Worm (Caenorhabditis elegans) whole organism, young adult: ENCODE measurements around the gene fbxb-75.

Experiments
- F22D6.2 ChIP-seq: sonication (generic microtip); optimal IDR thresholded peaks from 2 replicates; lab custom pipeline; 2016; ENCODE audit warnings: mild to moderate bottlenecking, missing genetic modification characterization, missing compliant biosample characterization
- F52B5.7 ChIP-seq: sonication (generic microtip); optimal IDR thresholded peaks from 2 replicates; lab custom pipeline; 2016; ENCODE audit warnings: mild to moderate bottlenecking, missing genetic modification characterization, missing compliant biosample characterization
- F55B11.4 ChIP-seq: sonication (generic microtip); optimal IDR thresholded peaks from 2 replicates; lab custom pipeline; 2016; ENCODE audit warnings: missing compliant biosample characterization, missing genetic modification characterization, borderline replicate concordance; ENCODE audit not compliant: insufficient read depth
- F57A8.1 ChIP-seq: fragments of 200-800 bp; sonication (Bioruptor generic); optimal IDR thresholded peaks from 2 replicates; lab custom pipeline; 2018; ENCODE audit warnings: mild to moderate bottlenecking, missing genetic modification characterization, moderate library complexity, missing compliant biosample characterization
- T07F8.4 ChIP-seq: sonication (generic microtip); optimal IDR thresholded peaks from 2 replicates; lab custom pipeline; 2016; ENCODE audit warnings: mild to moderate bottlenecking, missing genetic modification characterization, moderate library complexity, missing compliant biosample characterization
- Y56A3A.18 ChIP-seq: fragments of 200-800 bp; sonication (Bioruptor generic); IDR thresholded peaks from 2 replicates; pipeline ENCODE4 v1.3.6; 2022; ENCODE audit warnings: missing genetic modification reagents, missing genetic modification characterization, missing compliant biosample characterization
- Y79H2A.3 ChIP-seq: fragments of 200-800 bp; sonication (Bioruptor generic); conservative IDR thresholded peaks from 2 replicates; pipeline ENCODE4 v1.3.6; 2022; ENCODE audit warnings: missing genetic modification reagents, missing genetic modification characterization, missing compliant biosample characterization
- Y95B8A.8 ChIP-seq: fragments of 200-800 bp; sonication (Bioruptor generic); IDR thresholded peaks from 2 replicates; pipeline ENCODE4 v1.3.6; 2022; ENCODE audit warnings: missing genetic modification reagents, missing genetic modification characterization, missing compliant biosample characterization
- ZK185.1 ChIP-seq: sonication (generic microtip); optimal IDR thresholded peaks from 2 replicates; lab custom pipeline; 2016; ENCODE audit warnings: mild to moderate bottlenecking, missing genetic modification characterization, missing compliant biosample characterization; ENCODE audit not compliant: poor library complexity, severe bottlenecking
- ama-1 ChIP-seq, 3 experiments: fragments of 150-350 bp in 1 of 3; sonication (generic microtip) in 2 of 3; optimal IDR thresholded peaks; 2 replicates each; lab custom pipeline; 2014 to 2018; ENCODE audit warnings: missing biosample characterization in 2 of 3, missing genetic modification characterization in 2 of 3, missing genetic modification reagents in 2 of 3
- atf-7 ChIP-seq: sonication (generic microtip); optimal IDR thresholded peaks from 2 replicates; lab custom pipeline; 2017; ENCODE audit warnings: mild to moderate bottlenecking, missing genetic modification characterization, missing compliant biosample characterization
- attf-3 ChIP-seq: fragments of 200-800 bp; sonication (Bioruptor generic); conservative IDR thresholded peaks from 2 replicates; pipeline ENCODE4 v1.3.6; 2022; ENCODE audit warnings: missing genetic modification reagents, missing genetic modification characterization, missing compliant biosample characterization
- bed-2 ChIP-seq: fragments of 200-800 bp; sonication (Bioruptor generic); IDR thresholded peaks from 2 replicates; pipeline ENCODE4 v1.3.6; 2022; ENCODE audit warnings: missing genetic modification reagents, missing genetic modification characterization, missing compliant biosample characterization
- ceh-100 ChIP-seq: fragments of 200-800 bp; sonication (Bioruptor generic); IDR thresholded peaks from 2 replicates; pipeline ENCODE4 v1.3.6; 2022; ENCODE audit warnings: missing genetic modification reagents, missing genetic modification characterization, missing compliant biosample characterization
- ceh-27 ChIP-seq: fragments of 200-800 bp; sonication (Bioruptor generic); optimal IDR thresholded peaks from 2 replicates; lab custom pipeline; 2018; ENCODE audit warnings: mild to moderate bottlenecking, missing genetic modification characterization, moderate library complexity, missing compliant biosample characterization
- ceh-79 ChIP-seq: sonication (generic microtip); optimal IDR thresholded peaks from 2 replicates; lab custom pipeline; 2017; ENCODE audit warnings: mild to moderate bottlenecking, missing genetic modification characterization, missing compliant biosample characterization
- chd-7 ChIP-seq: sonication (generic microtip); optimal IDR thresholded peaks from 2 replicates; lab custom pipeline; 2016; ENCODE audit warnings: mild to moderate bottlenecking, missing genetic modification characterization, moderate library complexity, missing compliant biosample characterization
- efl-1 ChIP-seq: fragments of 150-350 bp; optimal IDR thresholded peaks from 2 replicates; lab custom pipeline; 2014; ENCODE audit warnings: missing biosample characterization, missing genetic modification reagents, missing genetic modification characterization
- ekl-4 ChIP-seq: fragments of 200-800 bp; sonication (Bioruptor generic); IDR thresholded peaks from 2 replicates; pipeline ENCODE4 v1.3.6; 2022; ENCODE audit warnings: missing genetic modification reagents, missing genetic modification characterization, missing compliant biosample characterization
- hlh-12 ChIP-seq: sonication (generic microtip); optimal IDR thresholded peaks from 2 replicates; lab custom pipeline; 2016; ENCODE audit warnings: missing genetic modification characterization, missing compliant biosample characterization
- hlh-26 ChIP-seq: fragments of 200-800 bp; sonication (Bioruptor generic); conservative IDR thresholded peaks from 2 replicates; pipeline ENCODE4 v1.3.6; 2022; ENCODE audit warnings: missing genetic modification reagents, missing genetic modification characterization, missing compliant biosample characterization
- hmg-1.2 ChIP-seq: fragments of 200-800 bp; sonication (Bioruptor generic); IDR thresholded peaks from 2 replicates; pipeline ENCODE4 v1.3.6; 2022; ENCODE audit warnings: missing genetic modification reagents, missing genetic modification characterization, missing compliant biosample characterization
- hmg-20 ChIP-seq: fragments of 200-800 bp; sonication (Bioruptor generic); IDR thresholded peaks from 2 replicates; pipeline ENCODE4 v1.3.6; 2022; ENCODE audit warnings: missing genetic modification reagents, missing genetic modification characterization, missing compliant biosample characterization
- hsf-1 ChIP-seq: fragments of 200-800 bp; sonication (Bioruptor generic); IDR thresholded peaks from 2 replicates; pipeline ENCODE4 v1.3.6; 2022; ENCODE audit warnings: missing genetic modification reagents, missing genetic modification characterization, missing compliant biosample characterization
- let-607 ChIP-seq, 2 experiments: fragments of 200-800 bp in 1 of 2; sonication (Bioruptor generic) in 1 of 2; sonication (generic microtip) in 1 of 2; optimal IDR thresholded peaks; 2 replicates each; lab custom pipeline; 2016 to 2018; ENCODE audit warnings: mild to moderate bottlenecking in 2 of 2, missing compliant biosample characterization in 2 of 2, missing genetic modification characterization in 2 of 2, moderate library complexity in 2 of 2, missing genotype in 1 of 2
- lin-26 ChIP-seq: fragments of 200-800 bp; sonication (Bioruptor generic); IDR thresholded peaks from 2 replicates; pipeline ENCODE4 v1.3.6; 2022; ENCODE audit warnings: missing genetic modification reagents, missing genetic modification characterization, missing compliant biosample characterization
- lin-35 ChIP-seq, 3 experiments: fragments of 150-350 bp in 2 of 3; sonication (generic microtip) in 1 of 3; optimal IDR thresholded peaks; 2 replicates each; lab custom pipeline; 2014 to 2018; ENCODE audit warnings: missing biosample characterization in 3 of 3, missing genetic modification characterization in 3 of 3, missing genetic modification reagents in 3 of 3
- lin-54 ChIP-seq: fragments of 200-800 bp; sonication (Bioruptor generic); optimal IDR thresholded peaks from 2 replicates; lab custom pipeline; 2018; ENCODE audit warnings: mild to moderate bottlenecking, missing genetic modification characterization, missing compliant biosample characterization
- lsl-1 ChIP-seq: fragments of 200-800 bp; sonication (Bioruptor generic); optimal IDR thresholded peaks from 2 replicates; lab custom pipeline; 2018; ENCODE audit warnings: mild to moderate bottlenecking, missing genetic modification characterization, moderate library complexity, missing compliant biosample characterization
- lsy-27 ChIP-seq: sonication (generic microtip); optimal IDR thresholded peaks from 2 replicates; lab custom pipeline; 2017; ENCODE audit warnings: missing genetic modification characterization, mild to moderate bottlenecking, missing compliant biosample characterization, antibody characterized with exemption, missing genotype, borderline replicate concordance; ENCODE audit not compliant: insufficient read depth
- madf-3 ChIP-seq: fragments of 200-800 bp; sonication (Bioruptor generic); IDR thresholded peaks from 2 replicates; pipeline ENCODE4 v1.3.6; 2022; ENCODE audit warnings: missing genetic modification reagents, missing genetic modification characterization, missing compliant biosample characterization
- madf-6 ChIP-seq: fragments of 200-800 bp; sonication (Bioruptor generic); IDR thresholded peaks from 2 replicates; pipeline ENCODE4 v1.3.6; 2022; ENCODE audit warnings: missing genetic modification reagents, missing genetic modification characterization, missing compliant biosample characterization
- mel-28 ChIP-seq: sonication (generic microtip); optimal IDR thresholded peaks from 2 replicates; lab custom pipeline; 2016; ENCODE audit warnings: borderline replicate concordance, mild to moderate bottlenecking, missing genetic modification characterization, missing compliant biosample characterization
- mxl-1 ChIP-seq: sonication (generic microtip); optimal IDR thresholded peaks from 2 replicates; lab custom pipeline; 2016; ENCODE audit warnings: missing genetic modification characterization, missing compliant biosample characterization
- nfya-2 ChIP-seq: fragments of 200-800 bp; sonication (Bioruptor generic); IDR thresholded peaks from 2 replicates; pipeline ENCODE4 v1.3.6; 2022; ENCODE audit warnings: missing genetic modification reagents, missing genetic modification characterization, missing compliant biosample characterization
- nfyb-1 ChIP-seq: fragments of 200-800 bp; sonication (Bioruptor generic); IDR thresholded peaks from 2 replicates; pipeline ENCODE4 v1.3.6; 2022; ENCODE audit warnings: missing genetic modification reagents, missing genetic modification characterization, missing compliant biosample characterization
- rec-8 ChIP-seq, 2 experiments: sonication (generic microtip); optimal IDR thresholded peaks; 2 replicates each; lab custom pipeline; 2016; ENCODE audit warnings: mild to moderate bottlenecking in 2 of 2, missing genetic modification characterization in 2 of 2, missing genetic modification reagents in 2 of 2, missing genotype in 2 of 2, missing biosample characterization in 1 of 2, missing compliant biosample characterization in 1 of 2, moderate library complexity in 1 of 2
- repo-1 ChIP-seq: sonication (generic microtip); optimal IDR thresholded peaks from 2 replicates; lab custom pipeline; 2017; ENCODE audit warnings: mild to moderate bottlenecking, missing genetic modification characterization, missing compliant biosample characterization
- sea-2 ChIP-seq: fragments of 200-800 bp; sonication (Bioruptor generic); IDR thresholded peaks from 2 replicates; pipeline ENCODE4 v1.3.6; 2022; ENCODE audit warnings: missing genetic modification characterization, missing compliant biosample characterization
- unc-130 ChIP-seq: sonication (generic microtip); optimal IDR thresholded peaks from 2 replicates; lab custom pipeline; 2016; ENCODE audit warnings: missing genetic modification reagents, missing genetic modification characterization, missing compliant biosample characterization
- unc-62 ChIP-seq: fragments of 150-350 bp; optimal IDR thresholded peaks from 2 replicates; lab custom pipeline; 2014; ENCODE audit warnings: missing biosample characterization, missing genetic modification reagents, missing genetic modification characterization
- xnd-1 ChIP-seq: sonication (generic microtip); optimal IDR thresholded peaks from 2 replicates; lab custom pipeline; 2016; ENCODE audit warnings: missing genotype, missing genetic modification reagents, missing genetic modification characterization, missing compliant biosample characterization
- ztf-26 ChIP-seq: sonication (generic microtip); optimal IDR thresholded peaks from 2 replicates; lab custom pipeline; 2017; ENCODE audit warnings: missing genetic modification characterization, missing compliant biosample characterization
- ztf-28 ChIP-seq: fragments of 200-800 bp; sonication (Bioruptor generic); IDR thresholded peaks from 2 replicates; pipeline ENCODE4 v1.3.6; 2022; ENCODE audit warnings: missing genetic modification reagents, missing genetic modification characterization, missing compliant biosample characterization

The fbxb-75 gene

DNA sequence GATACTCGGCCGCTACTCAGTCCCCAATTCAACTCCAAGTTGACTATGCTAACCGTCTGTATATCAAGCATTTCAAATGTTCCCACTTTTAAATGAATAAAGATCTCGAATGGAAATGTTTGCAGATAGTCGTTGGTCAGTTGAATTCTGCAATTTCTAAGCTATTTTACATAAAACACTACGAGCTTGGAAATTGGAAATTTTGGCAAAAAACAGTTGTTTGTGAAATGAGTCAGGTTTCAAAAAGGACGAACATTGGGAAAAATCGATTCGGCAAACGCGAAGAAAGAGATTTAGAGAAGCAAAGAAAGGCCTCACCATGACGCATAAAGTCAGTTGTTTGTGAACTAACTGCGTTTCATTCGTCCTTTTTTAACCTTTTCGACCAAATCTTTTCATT is 5.9 kb upstream of the fbxb-75 start (continued):
- peak; percentile 3 for TF ChIP-seq efl-1 (GFP tag; lab: Kevin White, UChicago)
- TF ChIP-seq F57A8.1 (GFP tag; lab: Kevin White, UChicago): no peak
- TF ChIP-seq ceh-100 (GFP tag; lab: Robert Waterston, UW): peak; percentile 39
- TF ChIP-seq ama-1 (optimal IDR thresholded peaks at IDR 0.05; lab: Kevin White, UChicago): no peak
- no peak for TF ChIP-seq ama-1 (GFP tag; optimal IDR thresholded peaks at IDR 0.05; lab: Kevin White, UChicago)
- no peak for TF ChIP-seq nfya-2 (GFP tag; lab: Robert Waterston, UW)
- TF ChIP-seq lin-35 (GFP tag; optimal IDR thresholded peaks at IDR 0.05; lab: Kevin White, UChicago): no peak
- TF ChIP-seq hlh-12 (tag; lab: Kevin White, UChicago): no peak
- no peak for TF ChIP-seq F52B5.7 (tag; lab: Kevin White, UChicago)
- no peak for TF ChIP-seq hmg-20 (GFP tag; lab: Robert Waterston, UW)
- TF ChIP-seq Y56A3A.18 (GFP tag; lab: Robert Waterston, UW): no peak
- no peak for TF ChIP-seq hlh-26 (GFP tag; lab: Robert Waterston, UW)
- no peak for TF ChIP-seq mel-28 (tag; lab: Kevin White, UChicago)
- no peak for TF ChIP-seq lsy-27 (tag; lab: Kevin White, UChicago)
- 0 out of 2 replicates have a peak, but pooled peaks have one; percentile 56 for TF ChIP-seq madf-3 (GFP tag; lab: Robert Waterston, UW)
- TF ChIP-seq mxl-1 (tag; lab: Kevin White, UChicago): no peak
- 0 out of 2 replicates have a peak, but pooled peaks have one; percentile 19 for TF ChIP-seq ekl-4 (GFP tag; lab: Robert Waterston, UW)
- TF ChIP-seq lsl-1 (GFP tag; lab: Kevin White, UChicago): peak; percentile 12
- peak; percentile 74 for TF ChIP-seq madf-6 (GFP tag; lab: Robert Waterston, UW)
- TF ChIP-seq T07F8.4: no peak
- no peak for TF ChIP-seq F22D6.2 (tag; lab: Kevin White, UChicago)
- TF ChIP-seq F55B11.4 (tag; lab: Kevin White, UChicago): no peak
- TF ChIP-seq lin-54 (GFP tag; lab: Kevin White, UChicago): peak; percentile 29
- TF ChIP-seq ztf-28 (GFP tag; lab: Robert Waterston, UW): no peak
- TF ChIP-seq bed-2 (GFP tag; lab: Robert Waterston, UW): no peak

DNA sequence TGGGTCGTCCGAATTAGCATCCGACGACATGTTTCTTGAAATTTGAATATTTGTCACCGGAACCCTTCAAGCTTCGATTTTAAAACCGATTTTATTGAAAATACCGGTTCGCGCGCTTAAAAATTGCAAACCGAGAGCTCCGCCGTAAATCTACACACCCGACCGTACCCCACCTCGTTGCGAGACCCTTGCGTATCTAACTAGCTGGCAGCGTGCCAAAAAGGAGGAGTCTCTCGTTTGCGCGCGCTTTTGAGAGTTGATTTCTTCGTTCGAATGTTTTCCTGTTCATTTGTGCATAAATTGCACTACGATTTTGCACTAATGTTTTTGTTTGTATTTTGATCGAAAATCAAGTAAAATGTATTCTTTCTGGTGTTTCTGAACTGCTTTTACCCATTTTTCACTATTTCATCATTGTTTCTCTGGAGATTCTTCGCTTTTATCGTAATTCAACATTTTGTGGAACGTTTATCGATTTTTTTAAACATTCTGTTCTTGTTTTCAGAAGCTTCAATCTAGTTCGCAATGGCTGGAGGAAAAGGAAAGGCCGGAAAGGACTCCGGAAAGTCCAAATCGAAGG is 4.8 kb upstream of the fbxb-75 start, which contains the start of the genes wapl-1 and htz-1:
TSS of gene wapl-1 (minus strand) at position 30 of the 580 bp plus-strand sequence.
TSS of gene htz-1 (plus strand) at position 506 of the 580 bp plus-strand sequence.
- peak; percentile 62 for TF ChIP-seq chd-7 (tag; lab: Kevin White, UChicago)
- peak; percentile 73 for TF ChIP-seq xnd-1 (tag; lab: Kevin White, UChicago)
- TF ChIP-seq lin-26: no peak
- TF ChIP-seq ceh-27 (GFP tag; lab: Kevin White, UChicago): peak; percentile 94
- peak; percentile 80 for TF ChIP-seq repo-1 (tag; lab: Kevin White, UChicago)
- peak; percentile 36 to 56 for TF ChIP-seq let-607 (tag; optimal IDR thresholded peaks at IDR 0.05; lab: Kevin White, UChicago)
- TF ChIP-seq madf-3 (GFP tag; lab: Robert Waterston, UW): peak; percentile 92
- TF ChIP-seq F57A8.1 (GFP tag; lab: Kevin White, UChicago): no peak
- TF ChIP-seq hmg-1.2: peak; percentile 81
- no peak for TF ChIP-seq sea-2 (GFP tag; lab: Robert Waterston, UW)
- peak; percentile 50 for TF ChIP-seq F52B5.7 (tag; lab: Kevin White, UChicago)
- TF ChIP-seq attf-3 (GFP tag; lab: Robert Waterston, UW): peak; percentile 67
- TF ChIP-seq hsf-1 (GFP tag; lab: Robert Waterston, UW): peak; percentile 85
- TF ChIP-seq F22D6.2 (tag; lab: Kevin White, UChicago): no peak
- peak; percentile 96 for TF ChIP-seq madf-6 (GFP tag; lab: Robert Waterston, UW)
- TF ChIP-seq Y56A3A.18 (GFP tag; lab: Robert Waterston, UW): peak; percentile 60; the same call in 1 of the 2 replicates
- peak; percentile 71 for TF ChIP-seq ztf-26 (tag; lab: Kevin White, UChicago)
- TF ChIP-seq rec-8 (tag; optimal IDR thresholded peaks at IDR 0.05; lab: Kevin White, UChicago): no peak
- no peak for TF ChIP-seq ceh-79 (tag; lab: Kevin White, UChicago)
- TF ChIP-seq Y79H2A.3 (GFP tag; lab: Robert Waterston, UW): peak; percentile 70; the same call in 1 of the 2 replicates
- TF ChIP-seq unc-62 (GFP tag; lab: Kevin White, UChicago): peak; percentile 21
- TF ChIP-seq Y95B8A.8 (GFP tag; lab: Robert Waterston, UW): peak; percentile 93
- no peak for TF ChIP-seq mel-28 (tag; lab: Kevin White, UChicago)
- TF ChIP-seq ZK185.1 (tag; lab: Kevin White, UChicago): peak; percentile 88
- TF ChIP-seq ztf-28 (GFP tag; lab: Robert Waterston, UW): 0 out of 2 replicates have a peak, but pooled peaks have one; percentile 66
- TF ChIP-seq efl-1 (GFP tag; lab: Kevin White, UChicago): peak; percentile 92
- TF ChIP-seq nfyb-1 (GFP tag; lab: Robert Waterston, UW): peak; percentile 93
- peak; percentile 74 for TF ChIP-seq unc-130 (GFP tag; lab: Kevin White, UChicago)
- TF ChIP-seq atf-7 (tag; lab: Kevin White, UChicago): peak; percentile 72
